Worm (Caenorhabditis elegans): Measurements from ENCODE around the gene C54E10.6.

The C54E10.6 gene

DNA sequence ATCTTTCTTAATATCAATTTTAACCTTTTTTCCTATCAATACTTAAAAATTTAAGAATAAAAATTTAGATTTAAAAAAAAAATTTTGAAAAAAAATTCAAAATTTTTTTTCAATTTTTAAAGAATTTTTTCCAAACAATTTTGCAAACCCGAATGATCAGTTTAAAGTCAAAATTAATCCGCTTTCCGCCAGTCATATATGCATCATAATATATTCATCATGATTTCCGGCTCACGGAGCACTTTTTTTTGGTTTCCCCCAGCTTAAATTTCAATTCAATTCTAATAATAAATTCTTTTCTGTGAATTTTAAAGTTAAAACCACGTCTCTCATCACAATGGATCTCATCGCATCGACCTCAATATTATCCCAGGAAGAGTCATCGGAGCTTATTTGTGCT, 38.0 kb upstream of the C54E10.6 start, which contains the start of gene nhr-230:
TSS of gene nhr-230 (plus strand) at position 301 of the 400 bp plus-strand sequence.
- TF ChIP-seq tag-97 (GFP tag; IDR thresholded peaks at IDR 0.05) (no peak), nhr-10 (tag; optimal IDR thresholded peaks at IDR 0.05) (no peak), ctbp-1 (GFP tag; IDR thresholded peaks at IDR 0.05) (no peak), snpc-4 (tag; optimal IDR thresholded peaks at IDR 0.05) (no peak), ceh-32 (tag; optimal IDR thresholded peaks at IDR 0.05; ENCODE audit: poor library complexity) (no peak), jun-1 (tag; optimal IDR thresholded peaks at IDR 0.05) (no peak), daf-8 (GFP tag; IDR thresholded peaks at IDR 0.05) (no peak), ceh-28 (tag; optimal IDR thresholded peaks at IDR 0.05) (no peak)

DNA sequence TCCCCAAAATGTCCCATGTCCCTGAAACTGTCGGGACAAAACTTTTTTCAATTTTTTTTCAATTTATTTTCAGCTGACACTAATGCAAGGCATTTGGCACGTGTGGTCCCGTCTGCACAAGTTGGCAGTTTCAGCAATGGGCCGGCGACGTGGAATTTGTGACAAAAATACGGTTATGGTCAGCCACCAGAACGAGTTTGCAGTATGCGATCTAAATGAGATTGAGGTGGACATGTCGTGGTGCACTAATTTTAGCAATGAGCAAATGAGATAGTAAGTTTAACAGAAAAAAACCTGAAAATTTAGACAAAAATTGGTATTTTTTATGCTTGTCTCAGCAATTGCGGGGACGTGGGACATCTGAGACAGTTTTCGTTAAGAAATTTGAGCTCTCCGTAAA, 33.9 kb upstream of the C54E10.6 start:
- TF ChIP-seq lin-1 (GFP tag; IDR thresholded peaks at IDR 0.05) (no peak), unc-62 (GFP tag; optimal IDR thresholded peaks at IDR 0.05 in 1 of 2) (peak in 1 of 2 experiments; percentile 50), unc-62 (tag; optimal IDR thresholded peaks at IDR 0.05) (no peak)

DNA sequence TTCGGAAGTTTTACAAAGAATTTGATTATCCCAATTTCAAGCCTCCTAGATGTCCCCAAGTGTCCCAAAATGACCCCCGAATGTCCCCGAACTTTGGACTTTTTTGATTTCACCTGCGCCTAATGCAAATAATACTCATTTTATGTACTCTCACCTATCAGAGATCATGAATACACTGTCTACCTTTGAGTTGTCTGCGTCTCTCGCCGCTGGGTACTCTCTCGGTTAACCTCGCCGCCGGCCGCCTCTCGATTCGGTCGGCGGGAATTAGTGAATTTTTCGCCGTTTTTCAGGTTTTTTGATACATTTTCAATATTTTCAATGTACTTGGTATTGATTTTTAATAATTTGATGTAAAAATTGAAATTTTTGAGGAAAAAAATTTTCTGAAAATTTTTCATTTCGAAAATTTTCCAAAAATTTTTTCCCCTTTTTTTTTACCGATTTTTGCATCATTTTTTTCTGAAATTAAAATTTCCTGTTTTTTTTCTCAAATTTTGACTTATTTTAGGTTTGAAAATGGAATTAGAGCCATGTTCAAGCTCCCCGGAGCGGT, 30.3 kb upstream of the C54E10.6 start, which contains the start of gene nhr-65:
TSS of gene nhr-65 (plus strand) at position 506 of the 556 bp plus-strand sequence.
- no peak for TF ChIP-seq ZK337.2 (GFP tag; IDR thresholded peaks at IDR 0.05)
- TF ChIP-seq mep-1 (tag; optimal IDR thresholded peaks at IDR 0.05) = peak; percentile 40
- TF ChIP-seq nhr-11 (tag; optimal IDR thresholded peaks at IDR 0.05) = no peak
- peak; percentile 22; the same call in 1 of the 2 replicates for TF ChIP-seq hmg-1.1 (GFP tag; IDR thresholded peaks at IDR 0.05)
- no peak for TF ChIP-seq pha-4 (GFP tag; IDR thresholded peaks at IDR 0.05)
- TF ChIP-seq pha-4 (tag; optimal IDR thresholded peaks at IDR 0.05) = no peak
- no peak for TF ChIP-seq tag-97 (GFP tag; IDR thresholded peaks at IDR 0.05)
- TF ChIP-seq R02D3.7 (tag; optimal IDR thresholded peaks at IDR 0.05) = no peak
- no peak for TF ChIP-seq snpc-1.2 (GFP tag; IDR thresholded peaks at IDR 0.05)
- TF ChIP-seq madf-9 (GFP tag; conservative IDR thresholded peaks at IDR 0.05) = no peak
- no peak for TF ChIP-seq lin-13 (GFP tag; optimal IDR thresholded peaks at IDR 0.05)
- no peak for TF ChIP-seq daf-19 (GFP tag; conservative IDR thresholded peaks at IDR 0.05)
- no peak for TF ChIP-seq ztf-11 (tag; optimal IDR thresholded peaks at IDR 0.05)
- TF ChIP-seq nhr-42 (GFP tag; IDR thresholded peaks at IDR 0.05) = no peak
- TF ChIP-seq ztf-7 (tag; optimal IDR thresholded peaks at IDR 0.05) = no peak
- TF ChIP-seq unc-62 (GFP tag; optimal IDR thresholded peaks at IDR 0.05 in 1 of 2) = no peak
- no peak for TF ChIP-seq unc-62 (tag; optimal IDR thresholded peaks at IDR 0.05)
- TF ChIP-seq ctbp-1 (GFP tag; IDR thresholded peaks at IDR 0.05) = no peak
- TF ChIP-seq Y5F2A.4 (GFP tag; optimal IDR thresholded peaks at IDR 0.05) = no peak
- TF ChIP-seq unc-130 (GFP tag; optimal IDR thresholded peaks at IDR 0.05) = no peak
- no peak for TF ChIP-seq gei-8 (GFP tag; optimal IDR thresholded peaks at IDR 0.05)
- no peak for TF ChIP-seq spr-3 (GFP tag; optimal IDR thresholded peaks at IDR 0.05)
- peak; percentile 48 for TF ChIP-seq nhr-28 (tag; optimal IDR thresholded peaks at IDR 0.05)
- TF ChIP-seq zag-1 (tag; optimal IDR thresholded peaks at IDR 0.05) = no peak
- TF ChIP-seq lin-39 (tag; optimal IDR thresholded peaks at IDR 0.05) = no peak
- no peak for TF ChIP-seq F37D6.2 (tag; optimal IDR thresholded peaks at IDR 0.05)
- TF ChIP-seq F26F4.8 (GFP tag; conservative IDR thresholded peaks at IDR 0.05) = no peak
- TF ChIP-seq nhr-102 (tag; optimal IDR thresholded peaks at IDR 0.05) = no peak
- TF ChIP-seq mes-2 (tag; optimal IDR thresholded peaks at IDR 0.05; ENCODE audit: poor library complexity, severe bottlenecking) = peak; percentile 52
- peak in 1 of 2 experiments; percentile 4 for TF ChIP-seq hif-1 (tag; optimal IDR thresholded peaks at IDR 0.05)
- TF ChIP-seq mxl-2 (GFP tag; conservative IDR thresholded peaks at IDR 0.05) = no peak
- no peak for TF ChIP-seq rbr-2 (tag; optimal IDR thresholded peaks at IDR 0.05)
- TF ChIP-seq hlh-11 (tag; optimal IDR thresholded peaks at IDR 0.05) = peak; percentile 47
- TF ChIP-seq cey-2 (tag; optimal IDR thresholded peaks at IDR 0.05; ENCODE audit: borderline replicate concordance, insufficient read depth) = no peak
- TF ChIP-seq jun-1 (tag; optimal IDR thresholded peaks at IDR 0.05) = no peak
- TF ChIP-seq spr-1 (tag; optimal IDR thresholded peaks at IDR 0.05) = no peak
- no peak for TF ChIP-seq nhr-76 (tag; optimal IDR thresholded peaks at IDR 0.05)
- no peak for TF ChIP-seq daf-16 (GFP tag; optimal IDR thresholded peaks at IDR 0.05)
- TF ChIP-seq daf-16 (tag; optimal IDR thresholded peaks at IDR 0.05) = peak; percentile 71
- TF ChIP-seq snpc-4 (tag; optimal IDR thresholded peaks at IDR 0.05) = no peak
- TF ChIP-seq skn-1 (tag; optimal IDR thresholded peaks at IDR 0.05) = no peak
- TF ChIP-seq nhr-41 (GFP tag; IDR thresholded peaks at IDR 0.05) = no peak
- no peak for TF ChIP-seq ceh-82 (tag; optimal IDR thresholded peaks at IDR 0.05)

All from whole organism, L4 larva.